Worm (Caenorhabditis elegans) whole organism, L2 larva: ENCODE results near the gene rpl-23.

Experiments used
- C34F6.9 ChIP-seq: fragments of 150-350 bp; optimal IDR thresholded peaks from 2 replicates; lab custom pipeline; 2014; ENCODE audit warnings: missing biosample characterization, missing genetic modification characterization
- F13H6.1 ChIP-seq: sonication (generic microtip); optimal IDR thresholded peaks from 2 replicates; lab custom pipeline; 2016; ENCODE audit warnings: missing genetic modification characterization, missing compliant biosample characterization
- R02D3.7 ChIP-seq: fragments of 150-350 bp; optimal IDR thresholded peaks from 2 replicates; lab custom pipeline; 2014; ENCODE audit warnings: missing biosample characterization, missing genetic modification characterization
- ZK546.5 ChIP-seq: sonication (generic microtip); optimal IDR thresholded peaks from 2 replicates; lab custom pipeline; 2017; ENCODE audit warnings: missing biosample characterization, missing genetic modification characterization
- alr-1 ChIP-seq: fragments of 150-350 bp; optimal IDR thresholded peaks from 2 replicates; lab custom pipeline; 2014; ENCODE audit warnings: missing biosample characterization, missing genetic modification characterization
- aly-2 ChIP-seq: fragments of 150-350 bp; optimal IDR thresholded peaks from 2 replicates; lab custom pipeline; 2014; ENCODE audit warnings: missing biosample characterization, missing genetic modification characterization
- blmp-1 ChIP-seq: sonication (generic microtip); optimal IDR thresholded peaks from 2 replicates; lab custom pipeline; 2017; ENCODE audit warnings: missing genetic modification characterization, mild to moderate bottlenecking, missing compliant biosample characterization, antibody characterized with exemption, moderate library complexity; ENCODE audit not compliant: insufficient read depth
- ceh-16 ChIP-seq: fragments of 150-350 bp; optimal IDR thresholded peaks from 2 replicates; lab custom pipeline; 2014; ENCODE audit warnings: missing biosample characterization, missing genetic modification characterization
- ceh-82 ChIP-seq: fragments of 150-350 bp; optimal IDR thresholded peaks from 2 replicates; lab custom pipeline; 2014; ENCODE audit warnings: missing biosample characterization, missing genetic modification characterization
- crh-2 ChIP-seq: sonication (generic microtip); optimal IDR thresholded peaks from 2 replicates; lab custom pipeline; 2017; ENCODE audit warnings: missing biosample characterization, missing genetic modification characterization
- dmd-4 ChIP-seq: sonication (generic microtip); optimal IDR thresholded peaks from 2 replicates; lab custom pipeline; 2017; ENCODE audit warnings: missing biosample characterization, missing genetic modification characterization
- egl-27 ChIP-seq: sonication (generic microtip); optimal IDR thresholded peaks from 3 replicates; lab custom pipeline; 2017; ENCODE audit warnings: missing biosample characterization, missing genetic modification reagents, missing genetic modification characterization
- elt-3 ChIP-seq: sonication (generic microtip); optimal IDR thresholded peaks from 2 replicates; lab custom pipeline; 2017; ENCODE audit warnings: missing biosample characterization, missing genetic modification characterization
- fos-1 ChIP-seq: fragments of 150-350 bp; optimal IDR thresholded peaks from 2 replicates; lab custom pipeline; 2014; ENCODE audit warnings: missing biosample characterization, missing genetic modification characterization
- gmeb-1 ChIP-seq: fragments of 150-350 bp; optimal IDR thresholded peaks from 2 replicates; lab custom pipeline; 2014; ENCODE audit warnings: missing biosample characterization, missing genetic modification characterization
- lin-11 ChIP-seq: fragments of 150-350 bp; sonication (generic microtip); optimal IDR thresholded peaks from 2 replicates; lab custom pipeline; 2014; ENCODE audit warnings: missing biosample characterization, missing genetic modification characterization, inconsistent platforms, mixed read lengths
- lin-13 ChIP-seq: fragments of 150-350 bp; optimal IDR thresholded peaks from 2 replicates; lab custom pipeline; 2014; ENCODE audit warnings: missing biosample characterization, missing genetic modification reagents, missing genetic modification characterization
- lin-39 ChIP-seq: fragments of 150-350 bp; optimal IDR thresholded peaks from 2 replicates; lab custom pipeline; 2014; ENCODE audit warnings: missing biosample characterization, missing genetic modification reagents, missing genetic modification characterization
- lsy-2 ChIP-seq, 2 experiments: fragments of 150-350 bp in 1 of 2; sonication (generic microtip) in 1 of 2; optimal IDR thresholded peaks; 2 replicates each; lab custom pipeline; 2014 to 2017; ENCODE audit warnings: missing biosample characterization in 2 of 2, missing genetic modification characterization in 2 of 2
- mab-5 ChIP-seq: fragments of 150-350 bp; optimal IDR thresholded peaks from 2 replicates; lab custom pipeline; 2014; ENCODE audit warnings: missing biosample characterization, missing genetic modification characterization
- mbf-1 ChIP-seq: sonication (generic microtip); optimal IDR thresholded peaks from 2 replicates; lab custom pipeline; 2017; ENCODE audit warnings: missing biosample characterization, missing genetic modification characterization
- mdl-1 ChIP-seq, 2 experiments: fragments of 150-350 bp in 1 of 2; sonication (generic microtip) in 1 of 2; optimal IDR thresholded peaks; 2 replicates each; lab custom pipeline; 2017; ENCODE audit warnings: missing biosample characterization in 2 of 2, missing genetic modification characterization in 2 of 2
- nhr-10 ChIP-seq: sonication (generic microtip); optimal IDR thresholded peaks from 2 replicates; lab custom pipeline; 2017; ENCODE audit warnings: missing biosample characterization, missing genetic modification characterization
- nhr-12 ChIP-seq: fragments of 150-350 bp; optimal IDR thresholded peaks from 2 replicates; lab custom pipeline; 2014; ENCODE audit warnings: missing biosample characterization, missing genetic modification characterization
- nhr-129 ChIP-seq: fragments of 150-350 bp; optimal IDR thresholded peaks from 2 replicates; lab custom pipeline; 2014; ENCODE audit warnings: missing biosample characterization, missing genetic modification characterization
- nhr-21 ChIP-seq: fragments of 150-350 bp; optimal IDR thresholded peaks from 2 replicates; lab custom pipeline; 2014; ENCODE audit warnings: missing biosample characterization, missing genetic modification characterization
- nhr-23 ChIP-seq: fragments of 150-350 bp; optimal IDR thresholded peaks from 2 replicates; lab custom pipeline; 2014; ENCODE audit warnings: missing biosample characterization, missing genetic modification reagents, missing genetic modification characterization
- nhr-237 ChIP-seq: fragments of 150-350 bp; optimal IDR thresholded peaks from 2 replicates; lab custom pipeline; 2014; ENCODE audit warnings: missing biosample characterization, missing genetic modification characterization
- nhr-25 ChIP-seq: fragments of 150-350 bp; sonication (generic microtip); optimal IDR thresholded peaks from 3 replicates; lab custom pipeline; 2014; ENCODE audit warnings: missing biosample characterization, missing genetic modification characterization
- nhr-6 ChIP-seq: fragments of 150-350 bp; optimal IDR thresholded peaks from 2 replicates; lab custom pipeline; 2014; ENCODE audit warnings: missing biosample characterization, missing genetic modification characterization
- nhr-77 ChIP-seq: fragments of 150-350 bp; optimal IDR thresholded peaks from 2 replicates; lab custom pipeline; 2014; ENCODE audit warnings: missing biosample characterization, missing genetic modification characterization
- peb-1 ChIP-seq: fragments of 150-350 bp; optimal IDR thresholded peaks from 2 replicates; lab custom pipeline; 2014; ENCODE audit warnings: missing biosample characterization, missing genetic modification characterization
- sem-4 ChIP-seq: fragments of 150-350 bp; optimal IDR thresholded peaks from 2 replicates; lab custom pipeline; 2014; ENCODE audit warnings: missing biosample characterization, missing genetic modification reagents, missing genetic modification characterization
- skn-1 ChIP-seq: sonication (generic microtip); optimal IDR thresholded peaks from 2 replicates; lab custom pipeline; 2017; ENCODE audit warnings: missing biosample characterization, missing genetic modification characterization
- sma-3 ChIP-seq: sonication (generic microtip); optimal IDR thresholded peaks from 2 replicates; lab custom pipeline; 2016; ENCODE audit warnings: missing genetic modification reagents, missing genetic modification characterization, missing compliant biosample characterization
- sma-9 ChIP-seq, 2 experiments: fragments of 150-350 bp in 1 of 2; sonication (generic microtip) in 1 of 2; optimal IDR thresholded peaks; 2 replicates each; lab custom pipeline; 2014 to 2016; ENCODE audit warnings: missing genetic modification characterization in 2 of 2, mild to moderate bottlenecking in 1 of 2, missing biosample characterization in 1 of 2, missing compliant biosample characterization in 1 of 2, missing genetic modification reagents in 1 of 2, moderate library complexity in 1 of 2
- snpc-4 ChIP-seq: fragments of 150-350 bp; optimal IDR thresholded peaks from 2 replicates; lab custom pipeline; 2014; ENCODE audit warnings: missing biosample characterization, missing genetic modification characterization
- unc-39 ChIP-seq: fragments of 150-350 bp; optimal IDR thresholded peaks from 2 replicates; lab custom pipeline; 2014; ENCODE audit warnings: missing biosample characterization, missing genetic modification characterization
- unc-55 ChIP-seq: fragments of 150-350 bp; sonication (generic microtip); optimal IDR thresholded peaks from 3 replicates; lab custom pipeline; 2014; ENCODE audit warnings: missing biosample characterization, missing genetic modification reagents, missing genetic modification characterization
- unc-62 ChIP-seq: fragments of 150-350 bp; optimal IDR thresholded peaks from 2 replicates; lab custom pipeline; 2014; ENCODE audit warnings: missing biosample characterization, missing genetic modification reagents, missing genetic modification characterization
- zag-1 ChIP-seq: fragments of 150-350 bp; optimal IDR thresholded peaks from 2 replicates; lab custom pipeline; 2014; ENCODE audit warnings: missing biosample characterization, missing genetic modification characterization
- ztf-1 ChIP-seq: fragments of 200-800 bp; sonication (Bioruptor generic); conservative IDR thresholded peaks from 2 replicates; pipeline ENCODE4 v1.3.6; 2022; ENCODE audit warnings: missing genetic modification characterization, missing compliant biosample characterization
- ztf-11 ChIP-seq: sonication (generic microtip); optimal IDR thresholded peaks from 2 replicates; lab custom pipeline; 2017; ENCODE audit warnings: missing biosample characterization, missing genetic modification characterization
- ztf-4 ChIP-seq: fragments of 150-350 bp; optimal IDR thresholded peaks from 2 replicates; lab custom pipeline; 2014; ENCODE audit warnings: missing biosample characterization, missing genetic modification characterization

Gene rpl-23

DNA sequence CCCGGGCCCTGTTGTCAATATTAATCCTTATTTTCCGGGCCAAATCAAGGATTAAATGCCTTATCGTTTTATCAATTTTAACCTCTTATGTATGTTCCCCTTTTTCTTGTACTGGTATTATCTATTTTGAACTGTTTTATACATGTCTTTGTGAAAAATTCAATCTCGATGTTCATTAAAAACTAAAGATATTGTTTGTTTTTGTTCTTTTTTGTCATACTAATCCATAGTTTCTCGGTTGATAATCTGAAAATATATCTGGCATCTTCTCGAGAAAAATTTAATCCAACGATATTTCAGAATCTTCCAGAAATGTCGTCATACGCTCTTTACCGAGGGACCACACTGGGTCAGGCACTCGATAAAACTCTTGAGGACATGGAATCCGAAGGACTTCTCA is 12.2 kb downstream of the rpl-23 start, which contains the start of gene B0336.13:
Gene B0336.13 (plus strand): TSS at position 301 of the 400 bp plus-strand sequence.
- TF ChIP-seq ZK546.5, result no peak
- TF ChIP-seq mbf-1 (tag; lab: Kevin White, UChicago), result no peak
- TF ChIP-seq nhr-21 (tag; lab: Kevin White, UChicago), result no peak
- TF ChIP-seq nhr-77, result no peak
- no peak for TF ChIP-seq skn-1 (tag; lab: Kevin White, UChicago)
- no peak for TF ChIP-seq nhr-23 (tag; lab: Kevin White, UChicago)
- TF ChIP-seq dmd-4, result no peak
- TF ChIP-seq mdl-1 (tag; optimal IDR thresholded peaks at IDR 0.05; lab: Kevin White, UChicago), result no peak
- TF ChIP-seq R02D3.7, result no peak
- TF ChIP-seq alr-1 (tag; lab: Kevin White, UChicago), result no peak
- no peak for TF ChIP-seq lsy-2 (tag; optimal IDR thresholded peaks at IDR 0.05; lab: Kevin White, UChicago)
- no peak for TF ChIP-seq blmp-1 (tag; lab: Kevin White, UChicago)
- no peak for TF ChIP-seq snpc-4
- no peak for TF ChIP-seq crh-2 (tag; lab: Kevin White, UChicago)
- no peak for TF ChIP-seq nhr-25 (tag; lab: Kevin White, UChicago)
- no peak for TF ChIP-seq nhr-12
- TF ChIP-seq, all 48 proteins: peak for 0

DNA sequence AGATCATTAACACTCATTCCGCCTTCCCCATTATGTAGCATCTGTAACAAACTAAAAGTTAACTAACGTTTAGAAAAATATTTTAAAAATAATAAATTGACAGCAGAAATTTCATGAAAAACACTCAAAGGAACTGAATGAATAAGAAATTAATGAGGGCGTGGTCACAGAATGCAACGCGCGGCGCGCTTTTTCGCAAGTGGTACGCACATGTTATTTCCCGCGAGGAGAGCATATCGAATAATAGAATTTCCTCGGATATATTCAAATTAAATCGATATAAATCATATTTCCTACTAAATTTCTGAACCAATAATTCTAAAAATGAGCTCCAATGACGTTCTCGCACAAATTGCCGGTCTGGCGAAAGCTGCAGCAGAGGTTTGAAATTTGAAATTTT is 13.2 kb downstream of the rpl-23 start, which contains the start of the genes abi-1 and arle-14:
Gene abi-1 (minus strand): TSS at position 51 of the 400 bp plus-strand sequence.
Gene arle-14 (plus strand): TSS at position 217 of the 400 bp plus-strand sequence.
- TF ChIP-seq unc-55, result peak; percentile 59
- no peak for TF ChIP-seq sem-4 (tag; lab: Kevin White, UChicago)
- TF ChIP-seq mab-5, result no peak
- no peak for TF ChIP-seq nhr-237 (tag; lab: Kevin White, UChicago)
- no peak for TF ChIP-seq snpc-4
- TF ChIP-seq nhr-21 (tag; lab: Kevin White, UChicago), result no peak
- no peak for TF ChIP-seq unc-39 (tag; lab: Kevin White, UChicago)
- no peak for TF ChIP-seq mbf-1 (tag; lab: Kevin White, UChicago)
- no peak for TF ChIP-seq ZK546.5
- TF ChIP-seq egl-27 (tag; lab: Kevin White, UChicago), result no peak
- TF ChIP-seq nhr-23 (tag; lab: Kevin White, UChicago), result no peak
- TF ChIP-seq R02D3.7, result no peak
- TF ChIP-seq crh-2 (tag; lab: Kevin White, UChicago), result no peak
- TF ChIP-seq nhr-6 (tag; lab: Kevin White, UChicago), result no peak
- TF ChIP-seq nhr-25 (tag; lab: Kevin White, UChicago), result no peak
- TF ChIP-seq alr-1 (tag; lab: Kevin White, UChicago), result no peak
- no peak for TF ChIP-seq sma-9 (GFP tag; optimal IDR thresholded peaks at IDR 0.05; lab: Kevin White, UChicago)
- no peak for TF ChIP-seq sma-9 (tag; optimal IDR thresholded peaks at IDR 0.05; lab: Kevin White, UChicago)
- no peak for TF ChIP-seq elt-3 (tag; lab: Kevin White, UChicago)
- TF ChIP-seq ceh-82 (tag; lab: Kevin White, UChicago), result no peak
- TF ChIP-seq ceh-16 (tag; lab: Kevin White, UChicago), result no peak
- TF ChIP-seq zag-1, result no peak
- TF ChIP-seq skn-1 (tag; lab: Kevin White, UChicago), result no peak
- no peak for TF ChIP-seq unc-62 (GFP tag; lab: Kevin White, UChicago)
- no peak for TF ChIP-seq blmp-1 (tag; lab: Kevin White, UChicago)
- no peak for TF ChIP-seq lin-13
- no peak for TF ChIP-seq ztf-1 (GFP tag; lab: Robert Waterston, UW)
- no peak for TF ChIP-seq fos-1 (tag; lab: Kevin White, UChicago)
- peak; percentile 14 for TF ChIP-seq lin-11 (tag; lab: Kevin White, UChicago)
- no peak for TF ChIP-seq peb-1 (tag; lab: Kevin White, UChicago)
- TF ChIP-seq lsy-2 (tag; optimal IDR thresholded peaks at IDR 0.05; lab: Kevin White, UChicago), result peak in 1 of 2 experiments; percentile 30
- TF ChIP-seq lin-39 (tag; lab: Kevin White, UChicago), result no peak
- no peak for TF ChIP-seq gmeb-1 (tag; lab: Kevin White, UChicago)
- peak; percentile 6 for TF ChIP-seq nhr-129 (tag; lab: Kevin White, UChicago)
- TF ChIP-seq nhr-77, result no peak
- no peak for TF ChIP-seq mdl-1 (tag; optimal IDR thresholded peaks at IDR 0.05; lab: Kevin White, UChicago)
- TF ChIP-seq F13H6.1, result no peak
- TF ChIP-seq ztf-4 (tag; lab: Kevin White, UChicago), result no peak
- no peak for TF ChIP-seq sma-3
- TF ChIP-seq nhr-12, result no peak
- no peak for TF ChIP-seq dmd-4
- no peak for TF ChIP-seq ztf-11 (tag; lab: Kevin White, UChicago)
- TF ChIP-seq nhr-10 (tag; lab: Kevin White, UChicago), result no peak
- peak; percentile 27 for TF ChIP-seq C34F6.9 (tag; lab: Kevin White, UChicago)
- no peak for TF ChIP-seq aly-2
